Worm (Caenorhabditis elegans): ENCODE results near the gene F49E2.2.
A peak's percentile ranks its signal among the peaks of the same experiment; 100 is the strongest.

DNA sequence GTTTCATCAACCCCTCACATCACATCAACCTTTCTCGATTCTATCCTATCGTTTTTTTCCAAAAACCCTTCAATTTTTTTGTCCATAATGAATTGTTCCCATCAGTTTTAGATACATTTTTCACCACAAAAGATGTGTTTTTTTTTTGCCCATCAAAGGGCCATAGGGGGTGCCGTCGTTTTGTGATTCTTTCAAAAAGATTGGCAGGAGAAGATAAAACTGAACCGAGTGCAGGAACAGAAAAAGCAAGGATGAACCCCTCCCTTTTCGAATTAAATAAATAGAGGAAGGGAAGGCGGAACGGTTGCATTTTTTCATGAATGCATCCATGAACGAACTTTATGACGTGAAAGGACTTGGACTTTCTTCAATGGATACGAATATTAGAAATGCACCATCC, 50.4 kb downstream of the F49E2.2 start, which contains the start of gene C11E4.7:
- no peak for TF ChIP-seq ztf-25 (GFP tag; IDR thresholded peaks at IDR 0.05)
- no peak for TF ChIP-seq B0336.3 (GFP tag; IDR thresholded peaks at IDR 0.05)
- no peak for TF ChIP-seq sptf-2 (GFP tag; optimal IDR thresholded peaks at IDR 0.05)
- TF ChIP-seq C17E4.6 (GFP tag; IDR thresholded peaks at IDR 0.05): no peak
- TF ChIP-seq madf-3 (GFP tag; IDR thresholded peaks at IDR 0.05): no peak
- TF ChIP-seq hlh-26 (GFP tag; conservative IDR thresholded peaks at IDR 0.05): no peak
- TF ChIP-seq Y67H2A.10 (GFP tag; conservative IDR thresholded peaks at IDR 0.05): no peak
- no peak for TF ChIP-seq F37B4.10 (GFP tag; IDR thresholded peaks at IDR 0.05)
- TF ChIP-seq ztf-26 (tag; optimal IDR thresholded peaks at IDR 0.05): peak; percentile 11
- no peak for TF ChIP-seq rcor-1 (GFP tag; IDR thresholded peaks at IDR 0.05)
- no peak for TF ChIP-seq unc-62 (GFP tag; optimal IDR thresholded peaks at IDR 0.05)
- TF ChIP-seq ets-4 (GFP tag; optimal IDR thresholded peaks at IDR 0.05): no peak
